Worm (Caenorhabditis elegans) whole organism, midembryonic: ENCODE results near the gene cmtr-2.

ENCODE experiments used
- T22C8.4 ChIP-seq: fragments of 200-800 bp; sonication (Bioruptor generic); IDR thresholded peaks from 2 replicates; pipeline ENCODE4 v1.3.6; 2022; ENCODE audit warnings: missing genetic modification characterization, missing compliant biosample characterization
- cog-1 ChIP-seq: sonication (generic microtip); optimal IDR thresholded peaks from 2 replicates; lab custom pipeline; 2016; ENCODE audit warnings: missing genetic modification characterization, missing compliant biosample characterization
- flt-1 ChIP-seq: fragments of 200-800 bp; sonication (Bioruptor generic); IDR thresholded peaks from 2 replicates; pipeline ENCODE4 v1.3.6; 2022; ENCODE audit warnings: missing genetic modification characterization, missing compliant biosample characterization
- klf-2 ChIP-seq: fragments of 200-800 bp; sonication (Bioruptor generic); conservative IDR thresholded peaks from 2 replicates; pipeline ENCODE4 v1.3.6; 2022; ENCODE audit warnings: missing genetic modification reagents, missing genetic modification characterization, missing compliant biosample characterization
- ref-1 ChIP-seq: fragments of 200-800 bp; sonication (Bioruptor generic); conservative IDR thresholded peaks from 2 replicates; pipeline ENCODE4 v1.3.6; 2022; ENCODE audit warnings: missing genetic modification reagents, missing genetic modification characterization, missing compliant biosample characterization
- tab-1 ChIP-seq: fragments of 200-800 bp; sonication (Bioruptor generic); IDR thresholded peaks from 2 replicates; pipeline ENCODE4 v1.3.6; 2022; ENCODE audit warnings: missing genetic modification characterization, missing compliant biosample characterization
- ztf-23 ChIP-seq: fragments of 200-800 bp; sonication (Bioruptor generic); IDR thresholded peaks from 2 replicates; pipeline ENCODE4 v1.3.6; 2022; ENCODE audit warnings: missing genetic modification reagents, missing genetic modification characterization, missing compliant biosample characterization
- ztf-29 ChIP-seq: fragments of 200-800 bp; sonication (Bioruptor generic); IDR thresholded peaks from 2 replicates; pipeline ENCODE4 v1.3.6; 2022; ENCODE audit warnings: missing genetic modification reagents, missing genetic modification characterization, missing compliant biosample characterization

DNA sequence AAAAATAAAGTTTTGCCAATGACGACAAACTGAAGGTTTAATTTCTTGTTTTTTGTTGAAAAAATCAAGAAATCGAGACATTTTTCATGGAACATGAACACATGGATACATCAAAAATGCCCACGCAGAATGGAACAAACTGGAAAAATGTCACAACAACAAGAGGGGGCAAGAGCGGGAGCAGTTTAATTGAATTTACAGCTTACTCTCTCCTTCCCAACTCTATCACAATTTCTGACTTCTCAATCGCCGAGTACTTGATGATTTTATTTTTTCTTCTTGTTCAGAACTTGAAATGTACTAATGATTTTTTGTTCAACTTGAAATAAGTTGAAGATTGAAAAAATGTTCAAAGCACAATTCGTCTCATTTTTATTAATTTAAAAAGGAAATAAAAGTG lies 30.1 kb downstream of the cmtr-2 start:
- TF ChIP-seq ztf-23, result no peak
- TF ChIP-seq tab-1 (GFP tag; lab: Robert Waterston, UW), result no peak
- TF ChIP-seq flt-1 (GFP tag; lab: Robert Waterston, UW), result no peak
- no peak for TF ChIP-seq ref-1 (GFP tag; lab: Robert Waterston, UW)
- TF ChIP-seq cog-1, result no peak
- TF ChIP-seq ztf-29 (GFP tag; lab: Robert Waterston, UW), result no peak
- TF ChIP-seq T22C8.4, result no peak
- TF ChIP-seq klf-2 (GFP tag; lab: Robert Waterston, UW), result no peak
